Worm (Caenorhabditis elegans) whole organism, late embryonic: ENCODE results near the gene K06G5.3.

Source experiments
- C08G9.2 ChIP-seq: sonication (generic microtip); optimal IDR thresholded peaks from 2 replicates; lab custom pipeline; 2016; ENCODE audit warnings: mild to moderate bottlenecking, missing genetic modification characterization, moderate library complexity, missing compliant biosample characterization
- F13H6.1 ChIP-seq: sonication (generic microtip); optimal IDR thresholded peaks from 2 replicates; lab custom pipeline; 2016; ENCODE audit warnings: missing genetic modification characterization, missing compliant biosample characterization
- T23F11.4 ChIP-seq: fragments of 200-800 bp; sonication (Bioruptor generic); optimal IDR thresholded peaks from 2 replicates; lab custom pipeline; 2018; ENCODE audit warnings: mild to moderate bottlenecking, missing genetic modification characterization, missing compliant biosample characterization
- ama-1 ChIP-seq: fragments of 150-350 bp; optimal IDR thresholded peaks from 2 replicates; lab custom pipeline; 2014
- ceh-22 ChIP-seq: sonication (generic microtip); optimal IDR thresholded peaks from 2 replicates; lab custom pipeline; 2017; ENCODE audit warnings: missing biosample characterization, missing genetic modification characterization
- ceh-24 ChIP-seq: sonication (generic microtip); optimal IDR thresholded peaks from 2 replicates; lab custom pipeline; 2016; ENCODE audit warnings: mild to moderate bottlenecking, missing genetic modification characterization, missing compliant biosample characterization
- ceh-30 ChIP-seq: fragments of 150-350 bp; optimal IDR thresholded peaks from 2 replicates; lab custom pipeline; 2014; ENCODE audit warnings: missing biosample characterization, missing genetic modification characterization
- ceh-45 ChIP-seq: fragments of 200-800 bp; sonication (Bioruptor generic); IDR thresholded peaks from 2 replicates; pipeline ENCODE4 v1.3.6; 2022; ENCODE audit warnings: missing genetic modification reagents, missing genetic modification characterization, missing compliant biosample characterization
- ceh-6 ChIP-seq: fragments of 200-800 bp; sonication (Bioruptor generic); optimal IDR thresholded peaks from 2 replicates; lab custom pipeline; 2018; ENCODE audit warnings: mild to moderate bottlenecking, missing genetic modification characterization, missing compliant biosample characterization
- ceh-9 ChIP-seq: sonication (generic microtip); optimal IDR thresholded peaks from 2 replicates; lab custom pipeline; 2016; ENCODE audit warnings: mild to moderate bottlenecking, missing genetic modification characterization, inconsistent platforms, missing compliant biosample characterization
- che-1 ChIP-seq: sonication (generic microtip); optimal IDR thresholded peaks from 2 replicates; lab custom pipeline; 2016; ENCODE audit warnings: mild to moderate bottlenecking, missing genetic modification characterization, missing compliant biosample characterization
- dmd-4 ChIP-seq: sonication (generic microtip); optimal IDR thresholded peaks from 2 replicates; lab custom pipeline; 2016; ENCODE audit warnings: borderline replicate concordance, missing genetic modification characterization, missing compliant biosample characterization
- dve-1 ChIP-seq: sonication (generic microtip); optimal IDR thresholded peaks from 2 replicates; lab custom pipeline; 2017; ENCODE audit warnings: antibody characterized with exemption, mild to moderate bottlenecking, missing genetic modification characterization, missing compliant biosample characterization
- elt-2 ChIP-seq: sonication (generic microtip); optimal IDR thresholded peaks from 2 replicates; lab custom pipeline; 2016; ENCODE audit warnings: missing genetic modification reagents, missing genetic modification characterization, missing compliant biosample characterization
- ets-4 ChIP-seq: sonication (generic microtip); optimal IDR thresholded peaks from 2 replicates; lab custom pipeline; 2016; ENCODE audit warnings: missing genetic modification characterization, missing compliant biosample characterization
- fax-1 ChIP-seq: sonication (generic microtip); optimal IDR thresholded peaks from 2 replicates; lab custom pipeline; 2016; ENCODE audit warnings: missing genotype, missing genetic modification characterization, missing compliant biosample characterization
- fkh-6 ChIP-seq: sonication (generic microtip); optimal IDR thresholded peaks from 2 replicates; lab custom pipeline; 2016; ENCODE audit warnings: missing genetic modification characterization, missing compliant biosample characterization
- hlh-13 ChIP-seq: fragments of 200-800 bp; sonication (Bioruptor generic); optimal IDR thresholded peaks from 2 replicates; lab custom pipeline; 2018; ENCODE audit warnings: mild to moderate bottlenecking, missing genetic modification characterization, missing compliant biosample characterization
- hlh-30 ChIP-seq: sonication (generic microtip); optimal IDR thresholded peaks from 2 replicates; lab custom pipeline; 2017; ENCODE audit warnings: antibody characterized with exemption, missing genetic modification characterization, missing compliant biosample characterization; ENCODE audit not compliant: insufficient read depth
- hlh-8 ChIP-seq: sonication (generic microtip); optimal IDR thresholded peaks from 2 replicates; lab custom pipeline; 2016; ENCODE audit warnings: missing genotype, missing genetic modification characterization, missing compliant biosample characterization
- madf-2 ChIP-seq: sonication (generic microtip); optimal IDR thresholded peaks from 2 replicates; lab custom pipeline; 2017; ENCODE audit warnings: missing genetic modification characterization, missing compliant biosample characterization
- mec-3 ChIP-seq: sonication (generic microtip); optimal IDR thresholded peaks from 2 replicates; lab custom pipeline; 2016; ENCODE audit warnings: borderline replicate concordance, missing genetic modification characterization, missing compliant biosample characterization
- nfya-1 ChIP-seq: sonication (generic microtip); optimal IDR thresholded peaks from 2 replicates; lab custom pipeline; 2017; ENCODE audit warnings: missing genetic modification characterization, mild to moderate bottlenecking, missing compliant biosample characterization, antibody characterized with exemption, moderate library complexity
- nhr-11 ChIP-seq: fragments of 150-350 bp; optimal IDR thresholded peaks from 2 replicates; lab custom pipeline; 2014; ENCODE audit warnings: missing biosample characterization, missing genetic modification characterization
- npax-4 ChIP-seq: sonication (generic microtip); optimal IDR thresholded peaks from 2 replicates; lab custom pipeline; 2016; ENCODE audit warnings: missing genetic modification characterization, missing compliant biosample characterization
- pag-3 ChIP-seq: sonication (generic microtip); optimal IDR thresholded peaks from 2 replicates; lab custom pipeline; 2016; ENCODE audit warnings: missing compliant biosample characterization, missing genetic modification characterization, borderline replicate concordance
- pax-1 ChIP-seq: fragments of 150-350 bp; optimal IDR thresholded peaks from 2 replicates; lab custom pipeline; 2014; ENCODE audit warnings: missing biosample characterization, missing genetic modification characterization
- pha-2 ChIP-seq: sonication (generic microtip); optimal IDR thresholded peaks from 2 replicates; lab custom pipeline; 2017; ENCODE audit warnings: mild to moderate bottlenecking, missing genetic modification characterization, missing compliant biosample characterization
- pha-4 ChIP-seq: fragments of 150-350 bp; optimal IDR thresholded peaks from 2 replicates; lab custom pipeline; 2018; ENCODE audit warnings: missing biosample characterization, missing genetic modification reagents, missing genetic modification characterization
- syd-9 ChIP-seq: sonication (generic microtip); optimal IDR thresholded peaks from 2 replicates; lab custom pipeline; 2016; ENCODE audit warnings: mild to moderate bottlenecking, missing genetic modification characterization, moderate library complexity, missing compliant biosample characterization
- tbx-2 ChIP-seq: sonication (generic microtip); optimal IDR thresholded peaks from 2 replicates; lab custom pipeline; 2016; ENCODE audit warnings: missing genetic modification characterization, missing compliant biosample characterization
- ttx-3 ChIP-seq: sonication (generic microtip); optimal IDR thresholded peaks from 2 replicates; lab custom pipeline; 2016; ENCODE audit warnings: missing genetic modification reagents, missing genetic modification characterization, missing compliant biosample characterization
- unc-3 ChIP-seq, 2 experiments: fragments of 200-800 bp in 1 of 2; sonication (Bioruptor generic) in 1 of 2; sonication (generic microtip) in 1 of 2; conservative IDR thresholded peaks in 1 of 2; optimal IDR thresholded peaks in 1 of 2; 2 replicates each; pipeline versions ENCODE4 v1.3.6 to Lab custom; 2016 to 2022; ENCODE audit warnings: missing compliant biosample characterization in 2 of 2, missing genetic modification characterization in 2 of 2, missing genetic modification reagents in 1 of 2
- unc-42 ChIP-seq: sonication (generic microtip); optimal IDR thresholded peaks from 2 replicates; lab custom pipeline; 2016; ENCODE audit warnings: missing genotype, missing genetic modification characterization, missing compliant biosample characterization
- unc-55 ChIP-seq: sonication (generic microtip); optimal IDR thresholded peaks from 2 replicates; lab custom pipeline; 2017; ENCODE audit warnings: missing biosample characterization, missing genetic modification reagents, missing genetic modification characterization
- unc-86 ChIP-seq: sonication (generic microtip); optimal IDR thresholded peaks from 2 replicates; lab custom pipeline; 2016; ENCODE audit warnings: missing genetic modification characterization, missing compliant biosample characterization
- ztf-16 ChIP-seq: sonication (generic microtip); optimal IDR thresholded peaks from 2 replicates; lab custom pipeline; 2017; ENCODE audit warnings: missing genetic modification characterization, missing compliant biosample characterization

K06G5.3 gene

DNA sequence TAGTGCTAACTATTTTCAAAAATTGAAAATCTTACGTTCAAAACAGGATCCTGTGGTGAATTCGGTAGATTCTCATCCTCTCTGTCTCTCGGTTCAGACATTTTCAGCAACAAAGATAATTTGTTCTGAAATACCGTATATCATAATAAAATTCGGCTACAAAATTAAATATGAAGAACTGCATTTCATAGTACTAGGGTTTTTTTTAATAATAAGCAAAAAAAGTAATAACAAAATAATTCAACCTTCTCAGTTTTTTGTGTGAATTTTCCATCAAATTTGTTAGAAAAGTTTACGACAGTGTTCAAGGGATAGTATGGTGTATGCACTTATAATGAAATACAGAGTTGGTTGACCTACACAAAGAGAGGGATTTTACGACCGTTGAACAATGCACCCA, at the start of gene K06G5.3:
Gene K06G5.3, minus strand, starts transcription at position 101 of the 400 bp plus-strand sequence.
- no peak for TF ChIP-seq unc-42 (tag; lab: Kevin White, UChicago)
- no peak for TF ChIP-seq elt-2 (tag; lab: Kevin White, UChicago)
- no peak for TF ChIP-seq tbx-2 (tag; lab: Kevin White, UChicago)
- no peak for TF ChIP-seq unc-55 (GFP tag; lab: Kevin White, UChicago)
- TF ChIP-seq dmd-4 (tag; lab: Kevin White, UChicago), result no peak
- no peak for TF ChIP-seq pha-4 (tag; lab: Kevin White, UChicago)
- no peak for TF ChIP-seq mec-3 (tag; lab: Kevin White, UChicago)
- TF ChIP-seq che-1 (tag; lab: Kevin White, UChicago), result no peak
- no peak for TF ChIP-seq ama-1 (lab: Kevin White, UChicago)
- no peak for TF ChIP-seq ceh-45 (GFP tag; lab: Robert Waterston, UW)
- no peak for TF ChIP-seq pax-1 (tag; lab: Kevin White, UChicago)
- no peak for TF ChIP-seq T23F11.4 (GFP tag; lab: Kevin White, UChicago)
- TF ChIP-seq unc-3 (GFP tag; conservative IDR thresholded peaks at IDR 0.05; lab: Robert Waterston, UW), result no peak
- TF ChIP-seq unc-3 (tag; optimal IDR thresholded peaks at IDR 0.05; lab: Kevin White, UChicago), result no peak
- TF ChIP-seq nhr-11 (tag; lab: Kevin White, UChicago), result no peak
- TF ChIP-seq ceh-24 (tag; lab: Kevin White, UChicago), result no peak
- TF ChIP-seq fkh-6, result no peak
- no peak for TF ChIP-seq unc-86 (tag; lab: Kevin White, UChicago)
- TF ChIP-seq ttx-3 (tag; lab: Kevin White, UChicago), result no peak
- TF ChIP-seq, all 69 proteins: peak for 0

DNA sequence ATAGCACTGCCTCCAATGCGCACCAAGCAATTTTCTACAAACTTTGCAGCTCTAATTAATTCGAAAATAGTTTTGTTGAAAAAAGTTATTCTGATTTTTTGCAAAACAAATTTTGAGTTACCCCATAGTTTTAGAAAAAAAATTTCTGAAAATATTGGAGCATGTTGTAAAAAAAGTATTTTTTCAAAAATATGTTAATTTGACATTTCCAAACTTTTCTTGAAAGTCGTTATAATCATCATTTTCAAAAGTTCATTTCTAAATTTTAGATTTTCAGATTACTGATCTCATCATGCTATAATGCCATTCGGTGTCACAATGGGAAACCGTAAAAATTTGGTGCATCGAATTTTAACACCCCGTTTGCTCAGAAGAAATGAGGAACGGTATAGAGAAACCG, 44.7 kb upstream of the K06G5.3 start, which contains the start of gene del-1:
Gene del-1, plus strand, starts transcription at position 301 of the 400 bp plus-strand sequence.
- no peak for TF ChIP-seq fkh-6
- no peak for TF ChIP-seq pax-1 (tag; lab: Kevin White, UChicago)
- no peak for TF ChIP-seq pag-3 (tag; lab: Kevin White, UChicago)
- no peak for TF ChIP-seq elt-2 (tag; lab: Kevin White, UChicago)
- TF ChIP-seq ets-4 (tag; lab: Kevin White, UChicago), result no peak
- TF ChIP-seq ceh-9 (tag; lab: Kevin White, UChicago), result no peak
- TF ChIP-seq syd-9 (tag; lab: Kevin White, UChicago), result no peak
- no peak for TF ChIP-seq C08G9.2 (tag; lab: Kevin White, UChicago)
- no peak for TF ChIP-seq ceh-6 (GFP tag; lab: Kevin White, UChicago)
- no peak for TF ChIP-seq ceh-22 (tag; lab: Kevin White, UChicago)
- no peak for TF ChIP-seq dve-1 (tag; lab: Kevin White, UChicago)
- no peak for TF ChIP-seq F13H6.1

DNA sequence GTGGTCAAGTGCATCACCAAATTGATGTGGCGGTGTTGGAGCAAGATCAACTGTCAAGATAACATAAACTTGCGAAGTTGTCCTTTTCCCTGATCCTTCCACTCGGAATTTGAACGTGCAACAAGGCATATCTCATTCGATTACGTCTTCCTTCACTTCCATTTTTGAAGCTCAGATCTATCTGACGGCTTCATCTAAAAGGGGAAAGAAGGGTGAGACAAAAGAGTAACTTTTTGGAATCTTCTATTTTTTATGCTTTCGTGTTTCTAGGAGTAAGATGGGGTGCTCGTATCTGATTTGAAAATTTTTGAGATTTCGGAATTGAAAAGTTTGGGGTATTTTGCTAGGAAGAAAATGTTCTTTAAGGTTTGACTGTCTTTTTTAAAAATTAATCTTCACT, 44.1 kb upstream of the K06G5.3 start:
- TF ChIP-seq dmd-4 (tag; lab: Kevin White, UChicago), result no peak
- no peak for TF ChIP-seq ztf-16
- TF ChIP-seq hlh-8, result no peak
- no peak for TF ChIP-seq ceh-30 (tag; lab: Kevin White, UChicago)
- TF ChIP-seq pha-2, result no peak
- no peak for TF ChIP-seq mec-3 (tag; lab: Kevin White, UChicago)
- TF ChIP-seq npax-4 (tag; lab: Kevin White, UChicago), result no peak
- no peak for TF ChIP-seq pax-1 (tag; lab: Kevin White, UChicago)
- TF ChIP-seq hlh-30 (tag; lab: Kevin White, UChicago), result no peak
- TF ChIP-seq unc-55 (GFP tag; lab: Kevin White, UChicago), result no peak
- TF ChIP-seq fax-1 (tag; lab: Kevin White, UChicago), result no peak
- TF ChIP-seq nhr-11 (tag; lab: Kevin White, UChicago), result no peak
- no peak for TF ChIP-seq nfya-1
- no peak for TF ChIP-seq hlh-13
- no peak for TF ChIP-seq madf-2
